Worm (Caenorhabditis elegans) whole organism, L4 larva: Measurements from ENCODE around the gene R10D12.7.

Source experiments
- F10B5.3 ChIP-seq: sonication (generic microtip); optimal IDR thresholded peaks from 2 replicates; lab custom pipeline; 2016; ENCODE audit warnings: mild to moderate bottlenecking, missing genetic modification characterization, missing compliant biosample characterization
- R02D3.7 ChIP-seq: fragments of 150-350 bp; sonication (generic microtip); optimal IDR thresholded peaks from 3 replicates; lab custom pipeline; 2014; ENCODE audit warnings: missing biosample characterization, missing genetic modification characterization
- ceh-62 ChIP-seq: sonication (generic microtip); optimal IDR thresholded peaks from 2 replicates; lab custom pipeline; 2017; ENCODE audit warnings: missing biosample characterization, missing genetic modification characterization
- daf-8 ChIP-seq: fragments of 200-800 bp; sonication (Bioruptor generic); IDR thresholded peaks from 2 replicates; pipeline ENCODE4 v1.3.6; 2022; ENCODE audit warnings: missing genetic modification characterization, missing compliant biosample characterization
- egl-27 ChIP-seq: sonication (generic microtip); optimal IDR thresholded peaks from 3 replicates; lab custom pipeline; 2017; ENCODE audit warnings: missing biosample characterization, missing genetic modification reagents, missing genetic modification characterization
- fkh-10 ChIP-seq: fragments of 150-350 bp; optimal IDR thresholded peaks from 2 replicates; lab custom pipeline; 2014; ENCODE audit warnings: missing biosample characterization, missing genetic modification reagents, missing genetic modification characterization
- jun-1 ChIP-seq: fragments of 150-350 bp; optimal IDR thresholded peaks from 2 replicates; lab custom pipeline; 2014; ENCODE audit warnings: missing biosample characterization, missing genetic modification reagents, missing genetic modification characterization
- lin-13 ChIP-seq: fragments of 150-350 bp; optimal IDR thresholded peaks from 2 replicates; lab custom pipeline; 2014; ENCODE audit warnings: missing biosample characterization, missing genetic modification reagents, missing genetic modification characterization
- mdl-1 ChIP-seq, 2 experiments: fragments of 150-350 bp in 1 of 2; sonication (generic microtip) in 1 of 2; optimal IDR thresholded peaks; 2 replicates each; lab custom pipeline; 2014 to 2017; ENCODE audit warnings: missing biosample characterization in 2 of 2, missing genetic modification characterization in 2 of 2
- unc-39 ChIP-seq: sonication (generic microtip); optimal IDR thresholded peaks from 2 replicates; lab custom pipeline; 2017; ENCODE audit warnings: missing biosample characterization, missing genetic modification characterization

ce11 chrV:13923851-13924250, 26.0 kb upstream of the R10D12.7 start, which contains the start of gene srxa-11:
- TF ChIP-seq F10B5.3 (tag; lab: Kevin White, UChicago) (no peak), egl-27 (tag; lab: Kevin White, UChicago) (no peak), unc-39 (tag; lab: Kevin White, UChicago) (no peak), R02D3.7 (tag; lab: Kevin White, UChicago) (no peak), jun-1 (tag; lab: Kevin White, UChicago) (no peak), daf-8 (GFP tag; lab: Robert Waterston, UW) (no peak), mdl-1 (tag; optimal IDR thresholded peaks at IDR 0.05; lab: Kevin White, UChicago) (no peak), fkh-10 (no peak), lin-13 (GFP tag; lab: Kevin White, UChicago) (no peak), ceh-62 (tag; lab: Kevin White, UChicago) (no peak)
